Worm (Caenorhabditis elegans): Measurements from ENCODE around the gene Y61A9LA.12.

The Y61A9LA.12 gene

DNA sequence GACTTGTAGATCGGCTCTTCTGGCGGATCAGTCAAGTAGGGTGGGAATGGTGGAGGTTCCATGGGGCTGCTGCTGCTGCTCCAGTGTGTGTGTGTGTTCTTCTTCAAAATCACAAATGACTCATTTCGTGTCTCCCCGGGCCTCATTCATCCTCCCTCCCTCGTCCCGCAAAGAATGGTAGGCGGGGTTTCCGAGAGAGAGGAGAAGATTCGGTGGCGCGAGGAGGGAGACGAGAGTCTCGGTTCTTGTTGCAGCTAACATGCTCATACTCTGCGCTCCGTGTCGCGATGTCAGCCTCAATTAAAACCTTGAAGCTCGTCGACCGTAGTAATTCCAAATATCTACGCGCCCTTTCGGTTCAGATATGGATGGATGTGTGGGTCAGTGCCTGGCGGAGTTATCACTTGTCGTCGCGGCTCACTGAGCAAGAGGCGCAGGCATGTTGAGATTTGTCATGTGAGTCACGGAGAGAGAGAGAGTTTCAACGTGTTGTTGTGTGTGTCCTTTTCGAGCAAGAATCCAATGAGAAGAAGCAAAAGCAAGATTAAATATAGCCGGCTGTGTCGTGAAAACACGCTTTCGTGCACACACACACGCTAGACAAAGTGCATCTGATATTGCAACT is 26.8 kb upstream of the Y61A9LA.12 start (continued):
- TF ChIP-seq sup-37 (GFP tag; optimal IDR thresholded peaks at IDR 0.05) (no peak), pqm-1 (tag; optimal IDR thresholded peaks at IDR 0.05) (no peak), ceh-63 (GFP tag; optimal IDR thresholded peaks at IDR 0.05) (no peak), sox-4 (tag; optimal IDR thresholded peaks at IDR 0.05) (peak; percentile 50), nhr-76 (tag; optimal IDR thresholded peaks at IDR 0.05) (no peak), snu-23 (GFP tag; optimal IDR thresholded peaks at IDR 0.05) (peak; percentile 4), vab-15 (tag; optimal IDR thresholded peaks at IDR 0.05) (no peak), hlh-4 (tag; optimal IDR thresholded peaks at IDR 0.05) (no peak), zip-4 (GFP tag; optimal IDR thresholded peaks at IDR 0.05) (no peak), unc-86 (tag; optimal IDR thresholded peaks at IDR 0.05) (no peak), unc-130 (tag; optimal IDR thresholded peaks at IDR 0.05) (no peak), nhr-20 (tag; optimal IDR thresholded peaks at IDR 0.05) (no peak), alr-1 (tag; optimal IDR thresholded peaks at IDR 0.05; ENCODE audit: borderline replicate concordance) (no peak), ces-1 (GFP tag; optimal IDR thresholded peaks at IDR 0.05) (no peak), elt-3 (tag; optimal IDR thresholded peaks at IDR 0.05) (no peak), nhr-71 (tag; optimal IDR thresholded peaks at IDR 0.05) (peak; percentile 75), efl-3 (GFP tag; optimal IDR thresholded peaks at IDR 0.05) (no peak), fkh-8 (tag; optimal IDR thresholded peaks at IDR 0.05) (peak; percentile 84), fos-1 (tag; optimal IDR thresholded peaks at IDR 0.05) (no peak), dsc-1 (tag; optimal IDR thresholded peaks at IDR 0.05) (no peak), lsy-2 (tag; optimal IDR thresholded peaks at IDR 0.05) (peak in 1 of 2 experiments; percentile 18), lin-39 (tag; optimal IDR thresholded peaks at IDR 0.05) (no peak), xbp-1 (tag; optimal IDR thresholded peaks at IDR 0.05) (no peak), dpl-1 (GFP tag; optimal IDR thresholded peaks at IDR 0.05) (no peak), C16A3.4 (tag; optimal IDR thresholded peaks at IDR 0.05) (no peak), egl-27 (tag; optimal IDR thresholded peaks at IDR 0.05) (no peak), swsn-7 (tag; optimal IDR thresholded peaks at IDR 0.05) (peak; percentile 35), nhr-237 (tag; optimal IDR thresholded peaks at IDR 0.05) (no peak), nhr-28 (tag; optimal IDR thresholded peaks at IDR 0.05) (no peak), ceh-8 (GFP tag; optimal IDR thresholded peaks at IDR 0.05) (no peak), lin-14 (GFP tag; optimal IDR thresholded peaks at IDR 0.05) (peak; percentile 69), ama-1 (optimal IDR thresholded peaks at IDR 0.05) (no peak), irx-1 (tag; optimal IDR thresholded peaks at IDR 0.05) (no peak), nhr-11 (tag; optimal IDR thresholded peaks at IDR 0.05) (no peak), aly-2 (tag; optimal IDR thresholded peaks at IDR 0.05) (no peak), lir-3 (tag; optimal IDR thresholded peaks at IDR 0.05; ENCODE audit: poor library complexity) (no peak), mef-2 (tag; optimal IDR thresholded peaks at IDR 0.05) (no peak), nhr-12 (tag; optimal IDR thresholded peaks at IDR 0.05) (no peak), tlp-1 (tag; optimal IDR thresholded peaks at IDR 0.05) (no peak), sptf-1 (tag; optimal IDR thresholded peaks at IDR 0.05) (no peak), efl-1 (optimal IDR thresholded peaks at IDR 0.05) (no peak), efl-1 (GFP tag; optimal IDR thresholded peaks at IDR 0.05 in 1 of 2) (no peak), F16B12.6 (tag; optimal IDR thresholded peaks at IDR 0.05) (no peak), lin-15B (tag; optimal IDR thresholded peaks at IDR 0.05) (no peak), mab-9 (GFP tag; IDR thresholded peaks at IDR 0.05) (no peak), tbx-2 (tag; optimal IDR thresholded peaks at IDR 0.05) (no peak), nhr-19 (GFP tag; conservative IDR thresholded peaks at IDR 0.05) (no peak), fkh-4 (tag; optimal IDR thresholded peaks at IDR 0.05; ENCODE audit: borderline replicate concordance) (no peak)
